Worm (Caenorhabditis elegans): ENCODE measurements around the gene srw-102.

ce11 chrV:1719927-1720326 lies at the start of gene srw-102:
- TF ChIP-seq unc-62 (GFP tag; optimal IDR thresholded peaks at IDR 0.05) (no peak), mdl-1 (tag; optimal IDR thresholded peaks at IDR 0.05) (no peak), elt-3 (tag; optimal IDR thresholded peaks at IDR 0.05) (no peak), fos-1 (tag; optimal IDR thresholded peaks at IDR 0.05) (no peak), unc-39 (tag; optimal IDR thresholded peaks at IDR 0.05) (no peak), ceh-9 (tag; optimal IDR thresholded peaks at IDR 0.05) (no peak), egl-27 (tag; optimal IDR thresholded peaks at IDR 0.05) (no peak), lsy-12 (tag; optimal IDR thresholded peaks at IDR 0.05) (no peak), pha-4 (tag; optimal IDR thresholded peaks at IDR 0.05) (no peak), tbx-2 (tag; optimal IDR thresholded peaks at IDR 0.05) (no peak), sea-2 (GFP tag; optimal IDR thresholded peaks at IDR 0.05) (no peak), ama-1 (optimal IDR thresholded peaks at IDR 0.05) (no peak)

Data from whole organism, L3 larva.